Fruit fly (Drosophila melanogaster) whole organism, embryonic: ENCODE results near the gene Sec22.

Experiments used
- B-H1 ChIP-seq: fragments of 200-800 bp; sonication (Bioruptor generic); IDR thresholded peaks from 3 replicates; pipeline ENCODE4 v1.3.6; 2022; ENCODE audit warnings: missing biosample characterization, missing genetic modification characterization
- CG10267 ChIP-seq: fragments of 200-800 bp; sonication (Bioruptor generic); optimal IDR thresholded peaks from 2 replicates; lab custom pipeline; 2018; ENCODE audit warnings: missing biosample characterization, mild to moderate bottlenecking, missing genetic modification characterization, moderate library complexity
- CG10366 ChIP-seq: fragments of 200-800 bp; sonication (Bioruptor generic); IDR thresholded peaks from 2 replicates; pipeline ENCODE4 v1.3.6; 2022; ENCODE audit warnings: missing biosample characterization, missing genetic modification characterization
- CG10959 ChIP-seq: fragments of 200-800 bp; sonication (Bioruptor generic); IDR thresholded peaks from 2 replicates; pipeline ENCODE4 v1.3.6; 2022; ENCODE audit warnings: missing biosample characterization, missing genetic modification characterization
- CG11456 ChIP-seq: fragments of 200-800 bp; sonication (Bioruptor generic); IDR thresholded peaks from 3 replicates; pipeline ENCODE4 v1.3.6; 2022; ENCODE audit warnings: missing biosample characterization, missing genetic modification characterization
- CG13775 ChIP-seq: fragments of 200-800 bp; sonication (Bioruptor generic); optimal IDR thresholded peaks from 3 replicates; lab custom pipeline; 2017; ENCODE audit warnings: missing biosample characterization, mild to moderate bottlenecking, missing genetic modification characterization
- CG15601 ChIP-seq: fragments of 200-800 bp; sonication (Bioruptor generic); optimal IDR thresholded peaks from 3 replicates; lab custom pipeline; 2019; ENCODE audit warnings: missing biosample characterization, mild to moderate bottlenecking, missing genetic modification characterization, moderate library complexity
- CG17186 ChIP-seq: fragments of 200-800 bp; sonication (Bioruptor generic); optimal IDR thresholded peaks from 3 replicates; lab custom pipeline; 2017; ENCODE audit warnings: missing biosample characterization, missing genetic modification reagents, missing genetic modification characterization
- CG1792 ChIP-seq: fragments of 200-800 bp; sonication (Bioruptor generic); optimal IDR thresholded peaks from 2 replicates; lab custom pipeline; 2016; ENCODE audit warnings: missing biosample characterization, missing genetic modification characterization
- CG18619 ChIP-seq: fragments of 200-800 bp; sonication (Bioruptor generic); optimal IDR thresholded peaks from 3 replicates; lab custom pipeline; 2017; ENCODE audit warnings: missing biosample characterization, mild to moderate bottlenecking, missing genetic modification characterization
- CG2116 ChIP-seq: fragments of 200-800 bp; sonication (Bioruptor generic); optimal IDR thresholded peaks from 3 replicates; lab custom pipeline; 2018; ENCODE audit warnings: missing biosample characterization, mild to moderate bottlenecking, missing genetic modification characterization
- CG30403 ChIP-seq: fragments of 200-800 bp; sonication (Bioruptor generic); optimal IDR thresholded peaks from 3 replicates; lab custom pipeline; 2016; ENCODE audit warnings: missing biosample characterization, missing genetic modification characterization
- CG3407 ChIP-seq: fragments of 200-800 bp; sonication (Bioruptor generic); optimal IDR thresholded peaks from 2 replicates; lab custom pipeline; 2018; ENCODE audit warnings: missing biosample characterization, mild to moderate bottlenecking, missing genetic modification characterization
- CG4360 ChIP-seq: fragments of 200-800 bp; sonication (Bioruptor generic); IDR thresholded peaks from 2 replicates; pipeline ENCODE4 v1.3.6; 2022; ENCODE audit warnings: missing biosample characterization, missing genetic modification characterization
- CG6813 ChIP-seq: fragments of 200-800 bp; sonication (Bioruptor generic); optimal IDR thresholded peaks from 2 replicates; lab custom pipeline; 2017; ENCODE audit warnings: missing biosample characterization, missing genetic modification characterization, mild to moderate bottlenecking, moderate library complexity, missing genetic modification reagents
- CG8388 ChIP-seq: fragments of 200-800 bp; sonication (Bioruptor generic); optimal IDR thresholded peaks from 2 replicates; lab custom pipeline; 2019; ENCODE audit warnings: missing biosample characterization, mild to moderate bottlenecking, missing genetic modification characterization, moderate library complexity
- CG9797 ChIP-seq: fragments of 200-800 bp; sonication (Bioruptor generic); optimal IDR thresholded peaks from 3 replicates; lab custom pipeline; 2018; ENCODE audit warnings: missing biosample characterization, mild to moderate bottlenecking, missing genetic modification characterization
- D ChIP-seq, 2 experiments: fragments of 200-800 bp in 1 of 2; fragments of >200 bp in 1 of 2; sonication (Bioruptor generic) in 1 of 2; optimal IDR thresholded peaks; 2 replicates in 1 of 2; 3 replicates in 1 of 2; lab custom pipeline; 2017; ENCODE audit warnings: mild to moderate bottlenecking in 1 of 2, missing biosample characterization in 1 of 2, missing genetic modification characterization in 1 of 2, missing genetic modification reagents in 1 of 2
- Dll ChIP-seq: fragments of 200-800 bp; sonication (Bioruptor generic); IDR thresholded peaks from 4 replicates; pipeline ENCODE4 v1.3.6; 2022; ENCODE audit warnings: missing biosample characterization, missing genetic modification characterization; ENCODE audit not compliant: partially characterized antibody
- Dp ChIP-seq: fragments of 200-800 bp; sonication (Bioruptor generic); optimal IDR thresholded peaks from 2 replicates; lab custom pipeline; 2018; ENCODE audit warnings: missing biosample characterization, mild to moderate bottlenecking, missing genetic modification characterization, moderate library complexity
- Ets97D ChIP-seq: fragments of 200-800 bp; sonication (Bioruptor generic); optimal IDR thresholded peaks from 3 replicates; lab custom pipeline; 2016; ENCODE audit warnings: missing biosample characterization, missing genetic modification characterization
- HmgZ ChIP-seq: fragments of 200-800 bp; sonication (Bioruptor generic); optimal IDR thresholded peaks from 2 replicates; lab custom pipeline; 2018; ENCODE audit warnings: missing biosample characterization, mild to moderate bottlenecking, missing genetic modification characterization
- Hsf ChIP-seq: fragments of 200-800 bp; sonication (Bioruptor generic); optimal IDR thresholded peaks from 3 replicates; lab custom pipeline; 2016; ENCODE audit warnings: missing biosample characterization, missing genetic modification characterization
- MBD-R2 ChIP-seq: fragments of 200-800 bp; sonication (Bioruptor generic); IDR thresholded peaks from 2 replicates; pipeline ENCODE4 v1.3.6; 2022; ENCODE audit warnings: missing biosample characterization, missing genetic modification characterization
- MTF-1 ChIP-seq: fragments of 200-800 bp; sonication (Bioruptor generic); optimal IDR thresholded peaks from 2 replicates; lab custom pipeline; 2018; ENCODE audit warnings: missing biosample characterization, mild to moderate bottlenecking, missing genetic modification characterization, borderline replicate concordance
- Optix ChIP-seq: fragments of 200-800 bp; sonication (Bioruptor generic); IDR thresholded peaks from 3 replicates; pipeline ENCODE4 v1.3.6; 2022; ENCODE audit warnings: missing biosample characterization, missing genetic modification characterization
- Ptx1 ChIP-seq: fragments of 200-800 bp; sonication (Bioruptor generic); IDR thresholded peaks from 2 replicates; pipeline ENCODE4 v1.3.6; 2022; ENCODE audit warnings: missing biosample characterization, missing genetic modification characterization
- Rx ChIP-seq: fragments of 200-800 bp; sonication (Bioruptor generic); IDR thresholded peaks from 2 replicates; pipeline ENCODE4 v1.3.6; 2022; ENCODE audit warnings: missing biosample characterization, missing genetic modification characterization
- Xbp1 ChIP-seq: fragments of 200-800 bp; sonication (Bioruptor generic); optimal IDR thresholded peaks from 3 replicates; lab custom pipeline; 2016; ENCODE audit warnings: missing biosample characterization, mild to moderate bottlenecking, missing genetic modification characterization
- bab2 ChIP-seq: fragments of 200-800 bp; sonication (Bioruptor generic); optimal IDR thresholded peaks from 2 replicates; lab custom pipeline; 2016; ENCODE audit warnings: missing biosample characterization, missing genetic modification characterization
- cato ChIP-seq: fragments of 200-800 bp; sonication (Bioruptor generic); optimal IDR thresholded peaks from 2 replicates; lab custom pipeline; 2016; ENCODE audit warnings: missing biosample characterization, missing genetic modification characterization, borderline replicate concordance
- chm ChIP-seq: fragments of 200-800 bp; sonication (Bioruptor generic); IDR thresholded peaks from 2 replicates; pipeline ENCODE4 v1.3.6; 2022; ENCODE audit warnings: missing biosample characterization, missing genetic modification characterization
- disco-r ChIP-seq: fragments of 200-800 bp; sonication (Bioruptor generic); optimal IDR thresholded peaks from 2 replicates; lab custom pipeline; 2016; ENCODE audit warnings: missing biosample characterization, missing genetic modification characterization
- gcm2 ChIP-seq: fragments of 200-800 bp; sonication (Bioruptor generic); optimal IDR thresholded peaks from 2 replicates; lab custom pipeline; 2016; ENCODE audit warnings: missing biosample characterization, missing genetic modification characterization
- lov ChIP-seq, 2 experiments: fragments of 200-800 bp in 1 of 2; fragments of >200 bp in 1 of 2; sonication (Bioruptor generic) in 1 of 2; IDR thresholded peaks in 1 of 2; optimal IDR thresholded peaks in 1 of 2; 2 replicates in 1 of 2; 3 replicates in 1 of 2; pipeline versions ENCODE4 v1.3.6 to Lab custom; 2017 to 2022; ENCODE audit warnings: missing biosample characterization in 1 of 2, missing genetic modification characterization in 1 of 2
- nom ChIP-seq: fragments of 200-800 bp; sonication (Bioruptor generic); optimal IDR thresholded peaks from 2 replicates; lab custom pipeline; 2017; ENCODE audit warnings: missing biosample characterization, missing genetic modification characterization, mild to moderate bottlenecking, moderate library complexity, missing genetic modification reagents
- onecut ChIP-seq: fragments of 200-800 bp; sonication (Bioruptor generic); IDR thresholded peaks from 2 replicates; pipeline ENCODE4 v1.3.6; 2022; ENCODE audit warnings: missing biosample characterization, missing genetic modification characterization
- peb ChIP-seq: fragments of 200-800 bp; sonication (Bioruptor generic); IDR thresholded peaks from 2 replicates; pipeline ENCODE4 v1.3.6; 2022; ENCODE audit warnings: missing biosample characterization, missing genetic modification characterization
- ro ChIP-seq: fragments of 200-800 bp; sonication (Bioruptor generic); IDR thresholded peaks from 2 replicates; pipeline ENCODE4 v1.3.6; 2022; ENCODE audit warnings: missing biosample characterization, missing genetic modification characterization
- sens ChIP-seq: fragments of 200-800 bp; sonication (Bioruptor generic); peaks from one replicate; lab custom pipeline; 2016; ENCODE audit warnings: missing biosample characterization, missing genetic modification characterization
- sim ChIP-seq: fragments of 200-800 bp; sonication (Bioruptor generic); IDR thresholded peaks from 2 replicates; pipeline ENCODE4 v1.3.6; 2022; ENCODE audit warnings: missing biosample characterization, missing genetic modification characterization
- sisA ChIP-seq: fragments of 200-800 bp; sonication (Bioruptor generic); IDR thresholded peaks from 2 replicates; pipeline ENCODE4 v1.3.6; 2022; ENCODE audit warnings: missing biosample characterization, missing genetic modification characterization
- ssp ChIP-seq: fragments of 200-800 bp; sonication (Bioruptor generic); IDR thresholded peaks from 2 replicates; pipeline ENCODE4 v1.3.6; 2022; ENCODE audit warnings: missing biosample characterization, missing genetic modification characterization
- stwl ChIP-seq: fragments of 200-800 bp; sonication (Bioruptor generic); optimal IDR thresholded peaks from 3 replicates; lab custom pipeline; 2018; ENCODE audit warnings: missing biosample characterization, mild to moderate bottlenecking, missing genetic modification characterization, moderate library complexity
- tap ChIP-seq: fragments of 200-800 bp; optimal IDR thresholded peaks from 3 replicates; lab custom pipeline; 2019; ENCODE audit warnings: missing biosample characterization, mild to moderate bottlenecking, missing genetic modification characterization, moderate library complexity
- tna ChIP-seq: fragments of 200-800 bp; sonication (Bioruptor generic); IDR thresholded peaks from 2 replicates; pipeline ENCODE4 v1.3.6; 2022; ENCODE audit warnings: missing biosample characterization, missing genetic modification characterization; ENCODE audit not compliant: partially characterized antibody
- trem ChIP-seq: fragments of 200-800 bp; optimal IDR thresholded peaks from 3 replicates; lab custom pipeline; 2019; ENCODE audit warnings: missing biosample characterization, mild to moderate bottlenecking, missing genetic modification characterization, moderate library complexity
- ttk ChIP-seq: fragments of 200-800 bp; sonication (Bioruptor generic); IDR thresholded peaks from 2 replicates; pipeline ENCODE4 v2.1.2; 2022; ENCODE audit warnings: missing biosample characterization, missing genetic modification characterization
- unpg ChIP-seq: fragments of 200-800 bp; sonication (Bioruptor generic); optimal IDR thresholded peaks from 3 replicates; lab custom pipeline; 2018; ENCODE audit warnings: missing biosample characterization, mild to moderate bottlenecking, missing genetic modification characterization, moderate library complexity
- wek ChIP-seq: fragments of 200-800 bp; sonication (Bioruptor generic); optimal IDR thresholded peaks from 3 replicates; lab custom pipeline; 2018; ENCODE audit warnings: missing biosample characterization, mild to moderate bottlenecking, missing genetic modification characterization, moderate library complexity

Sec22 gene

DNA sequence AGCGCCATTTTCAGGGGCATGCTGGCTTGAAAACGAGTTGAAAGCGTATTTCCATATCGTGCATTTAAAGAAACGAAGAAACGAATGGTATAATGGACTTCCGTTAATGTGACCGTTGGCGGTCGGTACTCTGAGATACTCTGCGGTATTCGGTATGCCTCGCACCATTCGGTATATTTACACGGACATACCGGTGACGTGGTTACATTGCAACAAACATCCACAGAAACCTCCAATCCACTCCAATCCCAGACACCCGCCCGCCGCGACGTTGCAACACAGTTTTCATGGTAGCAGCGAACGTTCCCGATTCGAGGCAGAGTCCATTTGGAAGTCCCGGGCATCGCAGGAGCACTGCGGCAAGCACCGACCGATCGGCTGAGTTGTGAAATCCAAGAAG lies at the start of gene Sec22 (continued):
- peak; percentile 75 for TF ChIP-seq CG9797
- no peak for TF ChIP-seq Hsf (GFP tag; lab: Kevin White, UChicago)
- peak; percentile 9 for TF ChIP-seq trem
- no peak for TF ChIP-seq onecut (GFP tag; lab: Robert Waterston, UW)
- peak; percentile 15 for TF ChIP-seq unpg (GFP tag; lab: Kevin White, UChicago)
- TF ChIP-seq Optix (GFP tag; lab: Robert Waterston, UW): no peak
- TF ChIP-seq Xbp1 (GFP tag; lab: Kevin White, UChicago): peak; percentile 66
- no peak for TF ChIP-seq tna (GFP tag; lab: Robert Waterston, UW)
- TF ChIP-seq ssp (GFP tag; lab: Robert Waterston, UW): no peak
- no peak for TF ChIP-seq CG30403
- TF ChIP-seq bab2 (GFP tag; lab: Kevin White, UChicago): no peak
- TF ChIP-seq chm: peak; percentile 30; the same call in 1 of the 2 replicates
- peak; percentile 8 for TF ChIP-seq wek (GFP tag; lab: Kevin White, UChicago)
- no peak for TF ChIP-seq CG17186 (GFP tag; lab: Kevin White, UChicago)
- no peak for TF ChIP-seq CG18619 (GFP tag; lab: Kevin White, UChicago)
- peak; percentile 30 for TF ChIP-seq CG6813 (GFP tag; lab: Kevin White, UChicago)
- no peak for TF ChIP-seq ttk
- no peak for TF ChIP-seq CG1792 (GFP tag; lab: Kevin White, UChicago)
- TF ChIP-seq CG3407 (GFP tag; lab: Kevin White, UChicago): no peak
- TF ChIP-seq MTF-1 (GFP tag; lab: Kevin White, UChicago): no peak
- TF ChIP-seq cato: no peak
- TF ChIP-seq CG10267 (tag; lab: Kevin White, UChicago): peak; percentile 27
- TF ChIP-seq gcm2 (GFP tag; lab: Kevin White, UChicago): no peak
- TF ChIP-seq CG4360 (GFP tag; lab: Robert Waterston, UW): peak; percentile 17; the same call in 1 of the 2 replicates
- no peak for TF ChIP-seq CG10366 (GFP tag; lab: Robert Waterston, UW)
- TF ChIP-seq B-H1 (GFP tag; lab: Robert Waterston, UW): no peak
- TF ChIP-seq sim (GFP tag; lab: Robert Waterston, UW): no peak
- no peak for TF ChIP-seq lov (optimal IDR thresholded peaks at IDR 0.05; lab: Kevin White, UChicago)
- TF ChIP-seq lov (GFP tag; IDR thresholded peaks at IDR 0.05; lab: Robert Waterston, UW): no peak
- no peak for TF ChIP-seq D (optimal IDR thresholded peaks at IDR 0.05; lab: Kevin White, UChicago)
- no peak for TF ChIP-seq D (GFP tag; optimal IDR thresholded peaks at IDR 0.05; lab: Kevin White, UChicago)
- TF ChIP-seq CG8388: no peak
- TF ChIP-seq CG13775 (GFP tag; lab: Kevin White, UChicago): no peak
- no peak for TF ChIP-seq peb (GFP tag; lab: Robert Waterston, UW)
- TF ChIP-seq Ptx1 (GFP tag; lab: Robert Waterston, UW): no peak
- TF ChIP-seq CG10959 (GFP tag; lab: Robert Waterston, UW): no peak
- TF ChIP-seq sens (GFP tag; lab: Kevin White, UChicago): no peak
- peak; percentile 93 for TF ChIP-seq Ets97D (GFP tag; lab: Kevin White, UChicago)
- TF ChIP-seq Dll (GFP tag; lab: Robert Waterston, UW): 0 out of 4 replicates have a peak, but pooled peaks have one; percentile 30
- peak; percentile 57 for TF ChIP-seq stwl
- peak; percentile 37 for TF ChIP-seq CG2116 (GFP tag; lab: Kevin White, UChicago)
- peak; percentile 27 for TF ChIP-seq HmgZ (tag; lab: Kevin White, UChicago)
- no peak for TF ChIP-seq CG11456
- no peak for TF ChIP-seq disco-r (GFP tag; lab: Kevin White, UChicago)
- TF ChIP-seq Rx (GFP tag; lab: Robert Waterston, UW): no peak
- TF ChIP-seq CG15601 (tag; lab: Kevin White, UChicago): peak; percentile 18
- peak; percentile 38 for TF ChIP-seq Dp (GFP tag; lab: Kevin White, UChicago)
- peak; percentile 1 for TF ChIP-seq nom (GFP tag; lab: Kevin White, UChicago)
- TF ChIP-seq ro: no peak
- TF ChIP-seq MBD-R2 (GFP tag; lab: Robert Waterston, UW): peak; percentile 77
- no peak for TF ChIP-seq sisA (GFP tag; lab: Robert Waterston, UW)
- TF ChIP-seq tap (tag; lab: Kevin White, UChicago): no peak
